Worm (Caenorhabditis elegans): ENCODE results near the gene exl-1.

The exl-1 gene

DNA sequence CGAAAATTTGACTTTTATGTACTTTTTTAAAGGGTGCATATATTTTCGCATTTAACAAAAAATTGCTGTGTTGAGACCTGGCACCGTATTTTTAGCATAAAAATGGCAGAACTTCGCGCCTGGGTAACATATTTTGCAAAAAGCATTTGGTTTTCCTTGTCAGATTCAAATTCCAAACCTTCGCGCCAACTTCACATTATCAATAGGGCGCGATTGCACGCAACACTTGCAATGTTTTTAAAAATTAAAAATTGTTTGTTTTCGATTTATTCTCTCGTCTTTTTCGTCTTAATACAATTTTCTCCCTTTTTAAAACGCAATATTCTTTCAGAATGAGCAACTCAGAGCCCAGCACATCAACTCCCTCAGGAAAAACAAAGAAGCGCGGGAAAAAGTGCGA lies 29.6 kb downstream of the exl-1 start, which contains the start of gene mes-2 (continued):
- TF ChIP-seq ztf-11 (tag; optimal IDR thresholded peaks at IDR 0.05) (no peak), ceh-82 (tag; optimal IDR thresholded peaks at IDR 0.05) (peak; percentile 80 to 92 (median 89)), efl-1 (optimal IDR thresholded peaks at IDR 0.05) (peak; percentile 99 to 100), efl-1 (GFP tag; optimal IDR thresholded peaks at IDR 0.05 in 1 of 2) (peak; percentile 99 to 100), elt-3 (tag; optimal IDR thresholded peaks at IDR 0.05) (peak in 2 of 6 experiments; percentile 27 to 39), hlh-17 (GFP tag; optimal IDR thresholded peaks at IDR 0.05; ENCODE audit: borderline replicate concordance) (no peak), sptf-1 (tag; optimal IDR thresholded peaks at IDR 0.05) (no peak), C04F5.9 (tag; optimal IDR thresholded peaks at IDR 0.05) (peak; percentile 26), hlh-4 (tag; optimal IDR thresholded peaks at IDR 0.05) (no peak), nhr-11 (tag; optimal IDR thresholded peaks at IDR 0.05) (peak; percentile 65), ces-1 (GFP tag; optimal IDR thresholded peaks at IDR 0.05) (no peak), nhr-237 (tag; optimal IDR thresholded peaks at IDR 0.05) (peak; percentile 21), irx-1 (tag; optimal IDR thresholded peaks at IDR 0.05) (peak; percentile 72), pax-3 (tag; optimal IDR thresholded peaks at IDR 0.05) (peak; percentile 26), xbp-1 (tag; optimal IDR thresholded peaks at IDR 0.05) (peak; percentile 82), lir-3 (tag; optimal IDR thresholded peaks at IDR 0.05; ENCODE audit: poor library complexity) (peak; percentile 6), ceh-8 (GFP tag; optimal IDR thresholded peaks at IDR 0.05) (peak; percentile 38), pqm-1 (tag; optimal IDR thresholded peaks at IDR 0.05) (no peak), ceh-90 (tag; optimal IDR thresholded peaks at IDR 0.05) (peak; percentile 24), lin-15B (tag; optimal IDR thresholded peaks at IDR 0.05) (peak; percentile 77), elt-2 (tag; optimal IDR thresholded peaks at IDR 0.05) (peak; percentile 35), nhr-12 (tag; optimal IDR thresholded peaks at IDR 0.05) (no peak), unc-130 (tag; optimal IDR thresholded peaks at IDR 0.05) (peak; percentile 89), lin-14 (GFP tag; optimal IDR thresholded peaks at IDR 0.05) (no peak), mdl-1 (tag; optimal IDR thresholded peaks at IDR 0.05) (peak in 1 of 2 experiments; percentile 78), unc-62 (GFP tag; optimal IDR thresholded peaks at IDR 0.05) (no peak), lin-39 (tag; optimal IDR thresholded peaks at IDR 0.05) (peak; percentile 49), dsc-1 (tag; optimal IDR thresholded peaks at IDR 0.05) (peak; percentile 88), unc-86 (tag; optimal IDR thresholded peaks at IDR 0.05) (peak; percentile 76), grh-1 (GFP tag; IDR thresholded peaks at IDR 0.05) (peak; percentile 59; the same call in 1 of the 2 replicates), snu-23 (GFP tag; optimal IDR thresholded peaks at IDR 0.05) (peak; percentile 90), egl-13 (tag; optimal IDR thresholded peaks at IDR 0.05) (peak; percentile 43), nhr-28 (tag; optimal IDR thresholded peaks at IDR 0.05) (no peak), ztf-4 (tag; optimal IDR thresholded peaks at IDR 0.05) (peak; percentile 73), ceh-88 (GFP tag; IDR thresholded peaks at IDR 0.05) (peak; percentile 46; the same call in 1 of the 2 replicates), isw-1 (GFP tag; IDR thresholded peaks at IDR 0.05) (peak; percentile 68)

- no peak for TF ChIP-seq C04F5.9 (tag; optimal IDR thresholded peaks at IDR 0.05)
- no peak for TF ChIP-seq tbx-2 (tag; optimal IDR thresholded peaks at IDR 0.05)
- TF ChIP-seq nhr-77 (tag; optimal IDR thresholded peaks at IDR 0.05), result no peak
- no peak for TF ChIP-seq fkh-8 (tag; optimal IDR thresholded peaks at IDR 0.05)
- TF ChIP-seq C16A3.4 (tag; optimal IDR thresholded peaks at IDR 0.05), result no peak
- TF ChIP-seq fkh-10 (GFP tag; optimal IDR thresholded peaks at IDR 0.05), result no peak
- TF ChIP-seq nhr-28 (tag; optimal IDR thresholded peaks at IDR 0.05), result no peak
- TF ChIP-seq F16B12.6 (tag; optimal IDR thresholded peaks at IDR 0.05), result no peak
- no peak for TF ChIP-seq nhr-19 (GFP tag; conservative IDR thresholded peaks at IDR 0.05)
- TF ChIP-seq irx-1 (tag; optimal IDR thresholded peaks at IDR 0.05), result no peak
- TF ChIP-seq skn-1 (tag; optimal IDR thresholded peaks at IDR 0.05), result no peak
- no peak for TF ChIP-seq blmp-1 (tag; optimal IDR thresholded peaks at IDR 0.05)
- no peak for TF ChIP-seq isw-1 (GFP tag; IDR thresholded peaks at IDR 0.05)
- no peak for TF ChIP-seq ama-1 (optimal IDR thresholded peaks at IDR 0.05)
- TF ChIP-seq fos-1 (tag; optimal IDR thresholded peaks at IDR 0.05), result no peak
- no peak for TF ChIP-seq nhr-76 (tag; optimal IDR thresholded peaks at IDR 0.05)
- TF ChIP-seq C34B4.2 (tag; optimal IDR thresholded peaks at IDR 0.05), result no peak
- TF ChIP-seq efl-3 (GFP tag; optimal IDR thresholded peaks at IDR 0.05), result no peak
- TF ChIP-seq efl-1 (optimal IDR thresholded peaks at IDR 0.05), result no peak
- no peak for TF ChIP-seq efl-1 (GFP tag; optimal IDR thresholded peaks at IDR 0.05 in 1 of 2)
- no peak for TF ChIP-seq lin-15B (tag; optimal IDR thresholded peaks at IDR 0.05)
These were observed 31.8 kb downstream of the exl-1 start, which contains the start of gene sdz-26 for ce11 chrII:14381450-14381849. TSS of gene sdz-26 (plus strand) at chrII:14381750.

Measured in whole organism, L1 larva.